Worm (Caenorhabditis elegans): ENCODE measurements around the gene pps-1.

Gene pps-1

ce11 chrIV:10180133-10180749 lies 18.4 kb downstream of the pps-1 start, which contains the start of gene gta-1:
gta-1 (plus strand) TSS chrIV:10180660.
- TF ChIP-seq ceh-90 (tag; optimal IDR thresholded peaks at IDR 0.05) (no peak), lin-15B (tag; optimal IDR thresholded peaks at IDR 0.05) (no peak), ztf-4 (tag; optimal IDR thresholded peaks at IDR 0.05) (no peak), elt-3 (tag; optimal IDR thresholded peaks at IDR 0.05) (no peak), nhr-85 (tag) (no peak), nhr-76 (tag; optimal IDR thresholded peaks at IDR 0.05) (no peak), unc-130 (tag; optimal IDR thresholded peaks at IDR 0.05) (no peak), lir-3 (tag; optimal IDR thresholded peaks at IDR 0.05; ENCODE audit: poor library complexity) (no peak), hlh-4 (tag; optimal IDR thresholded peaks at IDR 0.05) (no peak), nhr-71 (tag; optimal IDR thresholded peaks at IDR 0.05) (peak; percentile 73), snu-23 (GFP tag; optimal IDR thresholded peaks at IDR 0.05) (peak; percentile 65), ztf-11 (tag; optimal IDR thresholded peaks at IDR 0.05) (no peak), lin-35 (GFP tag; optimal IDR thresholded peaks at IDR 0.05) (peak; percentile 15 to 32), vab-15 (tag; optimal IDR thresholded peaks at IDR 0.05) (no peak), F16B12.6 (tag; optimal IDR thresholded peaks at IDR 0.05) (no peak), mef-2 (tag; optimal IDR thresholded peaks at IDR 0.05) (no peak), irx-1 (tag; optimal IDR thresholded peaks at IDR 0.05) (no peak), C34B4.2 (tag; optimal IDR thresholded peaks at IDR 0.05) (no peak), ceh-8 (GFP tag; optimal IDR thresholded peaks at IDR 0.05) (no peak), nhr-20 (tag; optimal IDR thresholded peaks at IDR 0.05) (peak; percentile 57), jun-1 (tag; optimal IDR thresholded peaks at IDR 0.05) (no peak), fos-1 (tag; optimal IDR thresholded peaks at IDR 0.05) (no peak), sup-37 (GFP tag; optimal IDR thresholded peaks at IDR 0.05) (no peak), nhr-77 (tag; optimal IDR thresholded peaks at IDR 0.05) (no peak), hpl-2 (GFP tag; optimal IDR thresholded peaks at IDR 0.05) (no peak), zip-4 (GFP tag; optimal IDR thresholded peaks at IDR 0.05) (no peak), ama-1 (optimal IDR thresholded peaks at IDR 0.05) (no peak), lin-14 (GFP tag; optimal IDR thresholded peaks at IDR 0.05) (peak; percentile 74), skn-1 (tag; optimal IDR thresholded peaks at IDR 0.05) (no peak), ceh-63 (GFP tag; optimal IDR thresholded peaks at IDR 0.05) (no peak), xbp-1 (tag; optimal IDR thresholded peaks at IDR 0.05) (peak; percentile 7), nhr-11 (tag; optimal IDR thresholded peaks at IDR 0.05) (no peak), dpl-1 (GFP tag; optimal IDR thresholded peaks at IDR 0.05) (peak in 2 of 3 experiments; percentile 18 to 19), nhr-84 (tag; optimal IDR thresholded peaks at IDR 0.05) (no peak), nhr-237 (tag; optimal IDR thresholded peaks at IDR 0.05) (no peak), unc-98 (GFP tag; IDR thresholded peaks at IDR 0.05) (no peak), nhr-12 (tag; optimal IDR thresholded peaks at IDR 0.05) (no peak), lin-39 (tag; optimal IDR thresholded peaks at IDR 0.05) (peak; percentile 36), blmp-1 (tag; optimal IDR thresholded peaks at IDR 0.05) (peak; percentile 93), tlp-1 (tag; optimal IDR thresholded peaks at IDR 0.05) (no peak), ets-5 (GFP tag; IDR thresholded peaks at IDR 0.05) (no peak), mep-1 (tag; optimal IDR thresholded peaks at IDR 0.05) (peak; percentile 11), nhr-47 (tag; optimal IDR thresholded peaks at IDR 0.05) (no peak), isw-1 (GFP tag; IDR thresholded peaks at IDR 0.05) (no peak), C16A3.4 (tag; optimal IDR thresholded peaks at IDR 0.05) (no peak), ces-1 (GFP tag; optimal IDR thresholded peaks at IDR 0.05) (no peak), alr-1 (tag; optimal IDR thresholded peaks at IDR 0.05; ENCODE audit: borderline replicate concordance) (no peak), dsc-1 (tag; optimal IDR thresholded peaks at IDR 0.05) (peak; percentile 49), pag-3 (tag; optimal IDR thresholded peaks at IDR 0.05; ENCODE audit: borderline replicate concordance, insufficient read depth) (no peak), efl-3 (GFP tag; optimal IDR thresholded peaks at IDR 0.05) (no peak), elt-2 (tag; optimal IDR thresholded peaks at IDR 0.05) (no peak), unc-30 (tag; optimal IDR thresholded peaks at IDR 0.05) (no peak), egl-27 (tag; optimal IDR thresholded peaks at IDR 0.05) (no peak)
